Worm (Caenorhabditis elegans): Measurements from ENCODE around the gene nprl-2.

DNA sequence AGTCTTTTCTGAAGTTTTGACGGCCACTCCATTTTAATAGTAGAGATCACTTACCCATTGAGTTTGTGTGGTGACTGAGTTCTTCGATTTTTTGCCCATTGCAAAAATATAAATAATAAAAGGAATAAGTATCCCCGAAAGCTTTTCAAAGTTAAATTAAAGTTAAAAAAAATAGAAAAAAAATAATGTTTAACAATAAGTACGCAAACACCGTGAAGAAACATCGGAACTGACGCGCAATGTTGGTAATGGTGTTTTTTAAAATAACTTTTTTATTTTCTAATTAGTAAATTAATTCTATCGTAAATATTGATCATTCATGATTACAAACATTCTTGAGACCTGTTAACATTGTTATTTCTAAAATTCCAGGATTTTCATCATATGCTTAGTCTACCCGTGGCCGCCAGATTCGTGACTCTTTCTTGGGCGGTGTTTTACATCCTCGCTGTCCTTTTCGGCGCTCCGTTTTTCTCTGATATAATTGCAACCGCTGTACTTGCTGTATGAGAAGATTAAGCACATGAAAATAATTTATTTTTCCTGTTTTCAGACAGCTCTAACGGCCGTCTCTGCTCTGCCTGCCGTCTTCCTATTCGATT, at the start of gene nprl-2, which contains the start of the genes F49E8.7 and F49E8.8:
- TF ChIP-seq ztf-4 (tag; optimal IDR thresholded peaks at IDR 0.05) (no peak), ceh-28 (tag; optimal IDR thresholded peaks at IDR 0.05) (no peak), lin-15B (tag; optimal IDR thresholded peaks at IDR 0.05) (no peak), nhr-76 (tag; optimal IDR thresholded peaks at IDR 0.05) (no peak), fkh-2 (tag; optimal IDR thresholded peaks at IDR 0.05) (no peak)

All from whole organism, L3 larva.